Fruit fly (Drosophila melanogaster) whole organism, embryonic: ENCODE results near the gene Ak3.

Source experiments
- Asciz ChIP-seq: fragments of 200-800 bp; sonication (Bioruptor generic); optimal IDR thresholded peaks from 2 replicates; lab custom pipeline; 2017; ENCODE audit warnings: missing biosample characterization, mild to moderate bottlenecking, missing genetic modification characterization, missing genetic modification reagents
- B-H2 ChIP-seq: fragments of 200-800 bp; sonication (Bioruptor generic); optimal IDR thresholded peaks from 2 replicates; lab custom pipeline; 2018; ENCODE audit warnings: missing biosample characterization, mild to moderate bottlenecking, missing genetic modification characterization
- CG10431 ChIP-seq: fragments of 200-800 bp; sonication (Bioruptor generic); optimal IDR thresholded peaks from 3 replicates; lab custom pipeline; 2018; ENCODE audit warnings: missing biosample characterization, mild to moderate bottlenecking, missing genetic modification characterization
- CG10462 ChIP-seq: fragments of 200-800 bp; sonication (Bioruptor generic); optimal IDR thresholded peaks from 2 replicates; lab custom pipeline; 2016; ENCODE audit warnings: missing biosample characterization, missing genetic modification characterization
- CG12155 ChIP-seq: fragments of 200-800 bp; sonication (Bioruptor generic); optimal IDR thresholded peaks from 3 replicates; lab custom pipeline; 2016; ENCODE audit warnings: missing biosample characterization, missing genetic modification characterization
- CG14441 ChIP-seq: fragments of 200-800 bp; sonication (Bioruptor generic); IDR thresholded peaks from 2 replicates; pipeline ENCODE4 v1.3.6; 2022; ENCODE audit warnings: missing biosample characterization, missing genetic modification characterization
- CG18262 ChIP-seq: fragments of 200-800 bp; optimal IDR thresholded peaks from 3 replicates; lab custom pipeline; 2019; ENCODE audit warnings: missing biosample characterization, mild to moderate bottlenecking, missing genetic modification characterization, moderate library complexity
- CG30431 ChIP-seq: fragments of 200-800 bp; sonication (Bioruptor generic); optimal IDR thresholded peaks from 2 replicates; lab custom pipeline; 2017; ENCODE audit warnings: missing biosample characterization, missing genetic modification characterization
- CG3065 ChIP-seq: fragments of 200-800 bp; sonication (Bioruptor generic); optimal IDR thresholded peaks from 2 replicates; lab custom pipeline; 2016; ENCODE audit warnings: missing biosample characterization, missing genetic modification characterization
- CG32532 ChIP-seq: fragments of 200-800 bp; sonication (Bioruptor generic); IDR thresholded peaks from 2 replicates; pipeline ENCODE4 v1.3.6; 2022; ENCODE audit warnings: missing biosample characterization, missing genetic modification characterization
- CG4360 ChIP-seq: fragments of 200-800 bp; sonication (Bioruptor generic); IDR thresholded peaks from 2 replicates; pipeline ENCODE4 v1.3.6; 2022; ENCODE audit warnings: missing biosample characterization, missing genetic modification characterization
- CG4617 ChIP-seq: fragments of 200-800 bp; sonication (Bioruptor generic); optimal IDR thresholded peaks from 3 replicates; lab custom pipeline; 2016; ENCODE audit warnings: missing biosample characterization, missing genetic modification characterization, borderline replicate concordance
- CG6689 ChIP-seq: fragments of 200-800 bp; sonication (Bioruptor generic); IDR thresholded peaks from 2 replicates; pipeline ENCODE4 v1.3.6; 2022; ENCODE audit warnings: missing biosample characterization, missing genetic modification characterization
- CG7786 ChIP-seq: fragments of 200-800 bp; sonication (Bioruptor generic); optimal IDR thresholded peaks from 2 replicates; lab custom pipeline; 2016; ENCODE audit warnings: missing biosample characterization, missing genetic modification characterization
- CG7963 ChIP-seq: fragments of 200-800 bp; sonication (Bioruptor generic); IDR thresholded peaks from 3 replicates; pipeline ENCODE4 v1.3.6; 2022; ENCODE audit warnings: missing biosample characterization, missing genetic modification characterization; ENCODE audit not compliant: partially characterized antibody
- CG8478 ChIP-seq: fragments of >200 bp; optimal IDR thresholded peaks from 2 replicates; lab custom pipeline; 2018
- CHES-1-like ChIP-seq: fragments of 200-800 bp; sonication (Bioruptor generic); optimal IDR thresholded peaks from 2 replicates; lab custom pipeline; 2016; ENCODE audit warnings: missing biosample characterization, missing genetic modification characterization
- Drgx ChIP-seq: fragments of 200-800 bp; sonication (Bioruptor generic); IDR thresholded peaks from 2 replicates; pipeline ENCODE4 v1.3.6; 2022; ENCODE audit warnings: missing biosample characterization, missing genetic modification characterization
- Gug ChIP-seq: fragments of 200-800 bp; sonication (Bioruptor generic); IDR thresholded peaks from 4 replicates; pipeline ENCODE4 v1.3.6; 2022; ENCODE audit warnings: missing biosample characterization, missing genetic modification characterization
- HLH3B ChIP-seq: fragments of 200-800 bp; sonication (Bioruptor generic); IDR thresholded peaks from 2 replicates; pipeline ENCODE4 v1.3.6; 2022; ENCODE audit warnings: missing biosample characterization, missing genetic modification characterization
- HmgZ ChIP-seq: fragments of 200-800 bp; sonication (Bioruptor generic); optimal IDR thresholded peaks from 2 replicates; lab custom pipeline; 2018; ENCODE audit warnings: missing biosample characterization, mild to moderate bottlenecking, missing genetic modification characterization
- Hmr ChIP-seq: fragments of 200-800 bp; sonication (Bioruptor generic); optimal IDR thresholded peaks from 3 replicates; lab custom pipeline; 2017; ENCODE audit warnings: mild to moderate bottlenecking, missing biosample characterization, missing genetic modification reagents, missing genetic modification characterization
- Hr3 ChIP-seq: fragments of 200-800 bp; sonication (Bioruptor generic); optimal IDR thresholded peaks from 3 replicates; lab custom pipeline; 2016; ENCODE audit warnings: missing biosample characterization, missing genetic modification characterization
- Hsf ChIP-seq: fragments of 200-800 bp; sonication (Bioruptor generic); optimal IDR thresholded peaks from 3 replicates; lab custom pipeline; 2016; ENCODE audit warnings: missing biosample characterization, missing genetic modification characterization
- Sox100B ChIP-seq: fragments of 200-800 bp; sonication (Bioruptor generic); optimal IDR thresholded peaks from 3 replicates; lab custom pipeline; 2018; ENCODE audit warnings: missing biosample characterization, mild to moderate bottlenecking, missing genetic modification characterization
- TFAM ChIP-seq: fragments of 200-800 bp; sonication (Bioruptor generic); optimal IDR thresholded peaks from 2 replicates; lab custom pipeline; 2017; ENCODE audit warnings: missing biosample characterization, missing genetic modification characterization, inconsistent platforms
- bowl ChIP-seq: fragments of 200-800 bp; sonication (Bioruptor generic); IDR thresholded peaks from 2 replicates; pipeline ENCODE4 v1.3.6; 2022; ENCODE audit warnings: missing biosample characterization, missing genetic modification characterization
- cato ChIP-seq: fragments of 200-800 bp; sonication (Bioruptor generic); optimal IDR thresholded peaks from 2 replicates; lab custom pipeline; 2016; ENCODE audit warnings: missing biosample characterization, missing genetic modification characterization, borderline replicate concordance
- cg ChIP-seq: fragments of 200-800 bp; sonication (Bioruptor generic); optimal IDR thresholded peaks from 3 replicates; lab custom pipeline; 2019; ENCODE audit warnings: missing biosample characterization, mild to moderate bottlenecking, missing genetic modification characterization, moderate library complexity
- corto ChIP-seq: fragments of 200-800 bp; sonication (Bioruptor generic); optimal IDR thresholded peaks from 2 replicates; lab custom pipeline; 2016; ENCODE audit warnings: missing biosample characterization, mild to moderate bottlenecking, missing genetic modification characterization, moderate library complexity
- dmrt11E ChIP-seq: fragments of 200-800 bp; sonication (Bioruptor generic); optimal IDR thresholded peaks from 3 replicates; lab custom pipeline; 2018; ENCODE audit warnings: missing biosample characterization, mild to moderate bottlenecking, missing genetic modification characterization, moderate library complexity
- emc ChIP-seq: fragments of 200-800 bp; sonication (Bioruptor generic); optimal IDR thresholded peaks from 2 replicates; lab custom pipeline; 2016; ENCODE audit warnings: missing biosample characterization, missing genetic modification characterization
- ewg ChIP-seq: fragments of 200-800 bp; sonication (Bioruptor generic); optimal IDR thresholded peaks from 3 replicates; lab custom pipeline; 2017; ENCODE audit warnings: mild to moderate bottlenecking, missing biosample characterization, missing genetic modification reagents, missing genetic modification characterization
- exex ChIP-seq: fragments of 200-800 bp; sonication (Bioruptor generic); optimal IDR thresholded peaks from 4 replicates; lab custom pipeline; 2018; ENCODE audit warnings: missing biosample characterization, mild to moderate bottlenecking, missing genetic modification characterization, moderate library complexity
- fd64A ChIP-seq: fragments of 200-800 bp; sonication (Bioruptor generic); optimal IDR thresholded peaks from 3 replicates; lab custom pipeline; 2018; ENCODE audit warnings: missing biosample characterization, mild to moderate bottlenecking, missing genetic modification characterization
- gfzf ChIP-seq: fragments of 200-800 bp; sonication (Bioruptor generic); optimal IDR thresholded peaks from 2 replicates; lab custom pipeline; 2016; ENCODE audit warnings: missing biosample characterization, mild to moderate bottlenecking, missing genetic modification characterization, moderate library complexity
- lab ChIP-seq: fragments of 200-800 bp; sonication (Bioruptor generic); optimal IDR thresholded peaks from 3 replicates; lab custom pipeline; 2017; ENCODE audit warnings: missing biosample characterization, missing genetic modification characterization, mild to moderate bottlenecking, moderate library complexity, missing genetic modification reagents
- maf-S ChIP-seq: fragments of 200-800 bp; sonication (Bioruptor generic); optimal IDR thresholded peaks from 2 replicates; lab custom pipeline; 2016; ENCODE audit warnings: missing biosample characterization, missing genetic modification characterization
- mirr ChIP-seq: fragments of 200-800 bp; sonication (Bioruptor generic); optimal IDR thresholded peaks from 3 replicates; lab custom pipeline; 2018; ENCODE audit warnings: missing biosample characterization, mild to moderate bottlenecking, missing genetic modification characterization
- nerfin-2 ChIP-seq: fragments of 200-800 bp; sonication (Bioruptor generic); IDR thresholded peaks from 2 replicates; pipeline ENCODE4 v1.3.6; 2022; ENCODE audit warnings: missing biosample characterization, missing genetic modification characterization; ENCODE audit not compliant: partially characterized antibody
- peb ChIP-seq: fragments of 200-800 bp; sonication (Bioruptor generic); IDR thresholded peaks from 2 replicates; pipeline ENCODE4 v1.3.6; 2022; ENCODE audit warnings: missing biosample characterization, missing genetic modification characterization
- pum ChIP-seq: fragments of 200-800 bp; sonication (Bioruptor generic); optimal IDR thresholded peaks from 2 replicates; lab custom pipeline; 2016; ENCODE audit warnings: missing biosample characterization, missing genetic modification characterization
- sim ChIP-seq: fragments of 200-800 bp; sonication (Bioruptor generic); IDR thresholded peaks from 2 replicates; pipeline ENCODE4 v1.3.6; 2022; ENCODE audit warnings: missing biosample characterization, missing genetic modification characterization
- sob ChIP-seq: fragments of 200-800 bp; sonication (Bioruptor generic); IDR thresholded peaks from 2 replicates; pipeline ENCODE4 v1.3.6; 2022; ENCODE audit warnings: missing biosample characterization, missing genetic modification characterization
- tna ChIP-seq: fragments of 200-800 bp; sonication (Bioruptor generic); IDR thresholded peaks from 2 replicates; pipeline ENCODE4 v1.3.6; 2022; ENCODE audit warnings: missing biosample characterization, missing genetic modification characterization; ENCODE audit not compliant: partially characterized antibody
- unpg ChIP-seq: fragments of 200-800 bp; sonication (Bioruptor generic); optimal IDR thresholded peaks from 3 replicates; lab custom pipeline; 2018; ENCODE audit warnings: missing biosample characterization, mild to moderate bottlenecking, missing genetic modification characterization, moderate library complexity
- vvl ChIP-seq: fragments of 200-800 bp; sonication (Bioruptor generic); IDR thresholded peaks from 2 replicates; pipeline ENCODE4 v1.3.6; 2022; ENCODE audit warnings: missing biosample characterization, missing genetic modification characterization
- wdn ChIP-seq: fragments of 200-800 bp; sonication (Bioruptor generic); IDR thresholded peaks from 2 replicates; pipeline ENCODE4 v1.3.6; 2022; ENCODE audit warnings: missing biosample characterization, missing genetic modification characterization
- zen2 ChIP-seq: fragments of 200-800 bp; sonication (Bioruptor generic); IDR thresholded peaks from 3 replicates; pipeline ENCODE4 v1.3.6; 2022; ENCODE audit warnings: missing biosample characterization, missing genetic modification characterization; ENCODE audit not compliant: partially characterized antibody

Gene Ak3

DNA sequence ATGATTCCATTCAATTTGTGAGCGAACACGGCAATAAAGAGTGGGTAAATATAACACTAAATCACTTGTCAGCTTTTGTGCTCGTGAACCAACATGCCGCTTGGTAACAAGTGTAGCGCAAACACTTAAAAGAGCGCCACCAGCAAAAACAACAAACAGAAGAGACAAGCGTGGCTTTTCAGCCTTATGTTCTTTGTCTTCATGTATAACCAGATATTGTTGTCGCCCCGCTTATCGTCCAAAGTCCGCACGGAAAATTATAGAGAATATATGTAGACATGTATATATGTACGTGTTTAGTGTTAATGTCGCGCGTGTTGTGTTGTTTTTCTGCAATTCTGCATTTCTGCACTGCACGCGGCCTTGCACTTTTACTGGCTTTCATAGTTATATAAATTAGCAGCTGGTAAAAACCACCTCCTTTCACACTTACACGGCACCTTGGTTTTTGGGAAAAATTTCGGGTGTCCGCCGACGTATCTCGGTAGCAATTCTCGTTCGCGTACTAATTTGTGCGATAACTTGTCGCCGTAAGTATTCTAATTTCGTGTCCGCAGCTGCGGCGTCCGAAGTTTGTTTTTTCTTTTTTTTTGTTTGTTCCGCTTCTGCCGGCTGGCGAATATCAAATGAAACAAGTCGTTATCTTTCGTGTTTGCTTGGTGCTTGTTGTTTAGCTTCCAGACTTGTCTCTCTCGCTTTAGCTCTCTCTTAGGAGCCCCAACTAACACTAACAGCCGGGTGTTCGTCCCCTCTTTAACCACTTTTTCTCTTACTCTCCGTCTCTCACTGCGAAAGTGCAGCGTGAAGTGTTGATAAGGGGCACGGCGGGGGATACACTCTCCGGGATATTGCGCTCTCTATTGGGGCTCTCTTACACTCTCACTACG, 512 bp downstream of the Ak3 start (continued):
- no peak for TF ChIP-seq Asciz (GFP tag; lab: Kevin White, UChicago)
- no peak for TF ChIP-seq Sox100B (GFP tag; lab: Kevin White, UChicago)
- peak; percentile 66 for TF ChIP-seq zen2 (GFP tag; lab: Robert Waterston, UW)
- TF ChIP-seq lab (GFP tag; lab: Kevin White, UChicago): peak; percentile 55
- no peak for TF ChIP-seq emc (GFP tag; lab: Kevin White, UChicago)
- TF ChIP-seq cato (GFP tag; lab: Kevin White, UChicago): no peak
- peak; percentile 48 for TF ChIP-seq HLH3B (GFP tag; lab: Robert Waterston, UW)
- no peak for TF ChIP-seq CG6689 (GFP tag; lab: Robert Waterston, UW)
- no peak for TF ChIP-seq CG8478 (lab: Kevin White, UChicago)
- TF ChIP-seq gfzf (GFP tag; lab: Kevin White, UChicago): no peak
- TF ChIP-seq TFAM (GFP tag; lab: Kevin White, UChicago): no peak
- TF ChIP-seq Drgx: peak; percentile 39
- no peak for TF ChIP-seq corto (GFP tag; lab: Kevin White, UChicago)
- peak; percentile 82 for TF ChIP-seq mirr (GFP tag; lab: Kevin White, UChicago)
- TF ChIP-seq CG7786 (GFP tag; lab: Kevin White, UChicago): no peak
- no peak for TF ChIP-seq dmrt11E (tag; lab: Kevin White, UChicago)
- TF ChIP-seq sob: peak; percentile 6; the same call in 1 of the 2 replicates
- TF ChIP-seq ewg (GFP tag; lab: Kevin White, UChicago): no peak
- TF ChIP-seq unpg (GFP tag; lab: Kevin White, UChicago): peak; percentile 35
- TF ChIP-seq CG10431: peak; percentile 49
- TF ChIP-seq CG12155 (GFP tag; lab: Kevin White, UChicago): no peak
- no peak for TF ChIP-seq fd64A (GFP tag; lab: Kevin White, UChicago)
- 0 out of 2 replicates have a peak, but pooled peaks have one; percentile 6 for TF ChIP-seq sim
- TF ChIP-seq CG32532 (GFP tag; lab: Robert Waterston, UW): peak; percentile 73
- TF ChIP-seq vvl (GFP tag; lab: Robert Waterston, UW): peak; percentile 36
- peak; percentile 67 for TF ChIP-seq cg (GFP tag; lab: Kevin White, UChicago)
- no peak for TF ChIP-seq CG3065 (GFP tag; lab: Kevin White, UChicago)
- TF ChIP-seq CG30431 (GFP tag; lab: Kevin White, UChicago): no peak
- no peak for TF ChIP-seq CG10462 (GFP tag; lab: Kevin White, UChicago)
- no peak for TF ChIP-seq maf-S (GFP tag; lab: Kevin White, UChicago)
- no peak for TF ChIP-seq nerfin-2 (GFP tag; lab: Robert Waterston, UW)
- TF ChIP-seq CG18262 (tag; lab: Kevin White, UChicago): peak; percentile 15
- TF ChIP-seq CG7963 (GFP tag; lab: Robert Waterston, UW): no peak
- TF ChIP-seq exex (tag; lab: Kevin White, UChicago): peak; percentile 58
- peak; percentile 25; the same call in 1 of the 4 replicates for TF ChIP-seq Gug
- no peak for TF ChIP-seq B-H2 (GFP tag; lab: Kevin White, UChicago)
- no peak for TF ChIP-seq Hsf (GFP tag; lab: Kevin White, UChicago)
- no peak for TF ChIP-seq CHES-1-like (GFP tag; lab: Kevin White, UChicago)
- TF ChIP-seq CG4360 (GFP tag; lab: Robert Waterston, UW): no peak
- TF ChIP-seq CG4617 (GFP tag; lab: Kevin White, UChicago): no peak
- TF ChIP-seq bowl (GFP tag; lab: Robert Waterston, UW): no peak
- peak; percentile 17 for TF ChIP-seq Hmr (GFP tag; lab: Kevin White, UChicago)
- TF ChIP-seq wdn: no peak
- no peak for TF ChIP-seq peb
- TF ChIP-seq Hr3: no peak
- no peak for TF ChIP-seq tna (GFP tag; lab: Robert Waterston, UW)
- TF ChIP-seq CG14441 (GFP tag; lab: Robert Waterston, UW): peak; percentile 38; the same call in 1 of the 2 replicates
- TF ChIP-seq pum (GFP tag; lab: Kevin White, UChicago): no peak
- peak; percentile 25 for TF ChIP-seq HmgZ (tag; lab: Kevin White, UChicago)
